Fruit fly (Drosophila melanogaster) whole organism, larva: ENCODE measurements around the gene east.

Experiments
- noc ChIP-seq: fragments of 200-800 bp; sonication (Bioruptor generic); optimal IDR thresholded peaks from 3 replicates; lab custom pipeline; 2019; ENCODE audit warnings: missing biosample characterization, mild to moderate bottlenecking, missing genetic modification characterization, moderate library complexity

The east gene

dm6 chrX:2010010-2010873 lies at the start of gene east:
TSS of gene east (plus strand) at chrX:2010860.
- no peak for TF ChIP-seq noc (tag; lab: Kevin White, UChicago)

- no peak for TF ChIP-seq noc (tag; lab: Kevin White, UChicago)
Measured at dm6 chrX:1963192-1963590, 47.5 kb upstream of the east start.

dm6 chrX:1963591-1964216 lies 47.0 kb upstream of the east start:
- TF ChIP-seq noc (tag; lab: Kevin White, UChicago): peak; percentile 95

- no peak for TF ChIP-seq noc (tag; lab: Kevin White, UChicago)
Measured at dm6 chrX:1964409-1965345, 46.0 kb upstream of the east start.

- TF ChIP-seq noc (tag; lab: Kevin White, UChicago): no peak
Measured at dm6 chrX:1965512-1965911, 45.1 kb upstream of the east start.

- TF ChIP-seq noc (tag; lab: Kevin White, UChicago): no peak
Measured at dm6 chrX:1965979-1966778, 44.5 kb upstream of the east start.

dm6 chrX:1966779-1967520 lies 43.7 kb upstream of the east start:
- no peak for TF ChIP-seq noc (tag; lab: Kevin White, UChicago)

dm6 chrX:1968152-1968551 lies 42.5 kb upstream of the east start:
- no peak for TF ChIP-seq noc (tag; lab: Kevin White, UChicago)

dm6 chrX:1968581-1969258 lies 41.9 kb upstream of the east start:
- no peak for TF ChIP-seq noc (tag; lab: Kevin White, UChicago)

- no peak for TF ChIP-seq noc (tag; lab: Kevin White, UChicago)
Measured at dm6 chrX:1969775-1970574, 40.7 kb upstream of the east start.

dm6 chrX:1970575-1971325 lies 39.9 kb upstream of the east start:
- no peak for TF ChIP-seq noc (tag; lab: Kevin White, UChicago)

- no peak for TF ChIP-seq noc (tag; lab: Kevin White, UChicago)
Measured at dm6 chrX:1972150-1972549, 38.5 kb upstream of the east start.
